Worm (Caenorhabditis elegans) whole organism, L4 larva: ENCODE results near the gene fbxb-111.

ENCODE experiments used
- F10B5.3 ChIP-seq: sonication (generic microtip); optimal IDR thresholded peaks from 2 replicates; lab custom pipeline; 2016; ENCODE audit warnings: mild to moderate bottlenecking, missing genetic modification characterization, missing compliant biosample characterization
- F26F4.8 ChIP-seq: fragments of 200-800 bp; sonication (Bioruptor generic); conservative IDR thresholded peaks from 2 replicates; pipeline ENCODE4 v1.3.6; 2022; ENCODE audit warnings: missing genetic modification characterization, missing compliant biosample characterization
- F37D6.2 ChIP-seq: sonication (generic microtip); optimal IDR thresholded peaks from 2 replicates; lab custom pipeline; 2016; ENCODE audit warnings: mild to moderate bottlenecking, missing genetic modification characterization, missing compliant biosample characterization
- F44E2.7 ChIP-seq: fragments of 200-800 bp; sonication (Bioruptor generic); IDR thresholded peaks from 2 replicates; pipeline ENCODE4 v2.1.2; 2022; ENCODE audit warnings: missing genetic modification characterization, missing compliant biosample characterization
- F49E8.2 ChIP-seq: sonication (generic microtip); optimal IDR thresholded peaks from 2 replicates; lab custom pipeline; 2016; ENCODE audit warnings: missing compliant biosample characterization, mild to moderate bottlenecking, missing genetic modification characterization, borderline replicate concordance
- T20F7.1 ChIP-seq: fragments of 200-800 bp; sonication (Bioruptor generic); optimal IDR thresholded peaks from 2 replicates; lab custom pipeline; 2018; ENCODE audit warnings: mild to moderate bottlenecking, missing genetic modification characterization, missing compliant biosample characterization
- T26A8.4 ChIP-seq: fragments of 200-800 bp; sonication (Bioruptor generic); IDR thresholded peaks from 2 replicates; pipeline ENCODE4 v1.3.6; 2022; ENCODE audit warnings: missing genetic modification characterization, missing compliant biosample characterization
- Y5F2A.4 ChIP-seq: fragments of 200-800 bp; sonication (Bioruptor generic); optimal IDR thresholded peaks from 2 replicates; lab custom pipeline; 2018; ENCODE audit warnings: mild to moderate bottlenecking, missing genetic modification characterization, missing compliant biosample characterization
- Y75B8A.6 ChIP-seq: fragments of 200-800 bp; sonication (Bioruptor generic); IDR thresholded peaks from 2 replicates; pipeline ENCODE4 v1.3.6; 2022; ENCODE audit warnings: missing genetic modification reagents, missing genetic modification characterization, missing compliant biosample characterization
- aly-2 ChIP-seq: sonication (generic microtip); optimal IDR thresholded peaks from 2 replicates; lab custom pipeline; 2018; ENCODE audit warnings: missing biosample characterization, missing genetic modification characterization
- ama-1 ChIP-seq: fragments of 150-350 bp; optimal IDR thresholded peaks from 2 replicates; lab custom pipeline; 2014; ENCODE audit warnings: inconsistent platforms, mixed read lengths
- arid-1 ChIP-seq: fragments of 200-800 bp; sonication (Bioruptor generic); conservative IDR thresholded peaks from 2 replicates; pipeline ENCODE4 v1.3.6; 2022; ENCODE audit warnings: missing genetic modification reagents, missing genetic modification characterization, missing compliant biosample characterization
- ceh-20 ChIP-seq: fragments of 200-800 bp; sonication (Bioruptor generic); IDR thresholded peaks from 2 replicates; pipeline ENCODE4 v1.3.6; 2022; ENCODE audit warnings: missing genetic modification reagents, missing genetic modification characterization, missing compliant biosample characterization
- ceh-32 ChIP-seq: sonication (generic microtip); optimal IDR thresholded peaks from 2 replicates; lab custom pipeline; 2016; ENCODE audit warnings: mild to moderate bottlenecking, missing genetic modification characterization, missing compliant biosample characterization; ENCODE audit not compliant: poor library complexity
- ceh-62 ChIP-seq: sonication (generic microtip); optimal IDR thresholded peaks from 2 replicates; lab custom pipeline; 2017; ENCODE audit warnings: missing biosample characterization, missing genetic modification characterization
- ceh-82 ChIP-seq: sonication (generic microtip); optimal IDR thresholded peaks from 2 replicates; lab custom pipeline; 2017; ENCODE audit warnings: missing biosample characterization, missing genetic modification characterization
- ces-1 ChIP-seq: fragments of 150-350 bp; sonication (generic microtip); optimal IDR thresholded peaks from 4 replicates; lab custom pipeline; 2014; ENCODE audit warnings: missing biosample characterization, missing genetic modification reagents, missing genetic modification characterization
- daf-12 ChIP-seq: fragments of 150-350 bp; optimal IDR thresholded peaks from 2 replicates; lab custom pipeline; 2014; ENCODE audit warnings: missing biosample characterization, missing genetic modification reagents, missing genetic modification characterization
- daf-8 ChIP-seq: fragments of 200-800 bp; sonication (Bioruptor generic); IDR thresholded peaks from 2 replicates; pipeline ENCODE4 v1.3.6; 2022; ENCODE audit warnings: missing genetic modification characterization, missing compliant biosample characterization
- dmd-6 ChIP-seq: fragments of 200-800 bp; sonication (Bioruptor generic); IDR thresholded peaks from 2 replicates; pipeline ENCODE4 v1.3.6; 2022; ENCODE audit warnings: missing genetic modification reagents, missing genetic modification characterization, missing compliant biosample characterization
- dpl-1 ChIP-seq: fragments of 150-350 bp; optimal IDR thresholded peaks from 2 replicates; lab custom pipeline; 2014; ENCODE audit warnings: missing biosample characterization, missing genetic modification reagents, missing genetic modification characterization
- dve-1 ChIP-seq: sonication (generic microtip); optimal IDR thresholded peaks from 2 replicates; lab custom pipeline; 2017; ENCODE audit warnings: antibody characterized with exemption, mild to moderate bottlenecking, missing genetic modification characterization, missing compliant biosample characterization; ENCODE audit not compliant: insufficient read depth
- egl-27 ChIP-seq: sonication (generic microtip); optimal IDR thresholded peaks from 3 replicates; lab custom pipeline; 2017; ENCODE audit warnings: missing biosample characterization, missing genetic modification reagents, missing genetic modification characterization
- egl-43 ChIP-seq: fragments of 200-800 bp; sonication (Bioruptor generic); IDR thresholded peaks from 2 replicates; pipeline ENCODE4 v1.3.6; 2022; ENCODE audit warnings: missing genetic modification reagents, missing genetic modification characterization, missing compliant biosample characterization
- fkh-10 ChIP-seq: fragments of 150-350 bp; optimal IDR thresholded peaks from 2 replicates; lab custom pipeline; 2014; ENCODE audit warnings: missing biosample characterization, missing genetic modification reagents, missing genetic modification characterization
- hlh-30 ChIP-seq: sonication (generic microtip); optimal IDR thresholded peaks from 2 replicates; lab custom pipeline; 2017; ENCODE audit warnings: antibody characterized with exemption, mild to moderate bottlenecking, missing genetic modification characterization, missing compliant biosample characterization; ENCODE audit not compliant: insufficient read depth
- hmg-1.1 ChIP-seq: fragments of 200-800 bp; sonication (Bioruptor generic); IDR thresholded peaks from 2 replicates; pipeline ENCODE4 v1.3.6; 2022; ENCODE audit warnings: missing genetic modification reagents, missing genetic modification characterization, missing compliant biosample characterization
- lim-7 ChIP-seq: fragments of 200-800 bp; sonication (Bioruptor generic); IDR thresholded peaks from 2 replicates; pipeline ENCODE4 v1.3.6; 2022; ENCODE audit warnings: missing genetic modification characterization, missing compliant biosample characterization
- lin-1 ChIP-seq: fragments of 200-800 bp; sonication (Bioruptor generic); IDR thresholded peaks from 2 replicates; pipeline ENCODE4 v1.3.6; 2022; ENCODE audit warnings: missing genetic modification reagents, missing genetic modification characterization, missing compliant biosample characterization
- lin-13 ChIP-seq: fragments of 150-350 bp; optimal IDR thresholded peaks from 2 replicates; lab custom pipeline; 2014; ENCODE audit warnings: missing biosample characterization, missing genetic modification reagents, missing genetic modification characterization
- lin-15B ChIP-seq: fragments of 150-350 bp; sonication (generic microtip); optimal IDR thresholded peaks from 3 replicates; lab custom pipeline; 2014; ENCODE audit warnings: missing biosample characterization, missing genetic modification characterization
- lin-29 ChIP-seq: fragments of 200-800 bp; sonication (Bioruptor generic); IDR thresholded peaks from 2 replicates; pipeline ENCODE4 v1.3.6; 2022; ENCODE audit warnings: missing genetic modification reagents, missing genetic modification characterization, missing compliant biosample characterization
- lin-38 ChIP-seq: fragments of 200-800 bp; sonication (Bioruptor generic); IDR thresholded peaks from 2 replicates; pipeline ENCODE4 v1.3.6; 2022; ENCODE audit warnings: missing genetic modification reagents, missing genetic modification characterization, missing compliant biosample characterization
- lin-39 ChIP-seq: fragments of 150-350 bp; optimal IDR thresholded peaks from 2 replicates; lab custom pipeline; 2014; ENCODE audit warnings: missing biosample characterization, missing genetic modification reagents, missing genetic modification characterization
- mdl-1 ChIP-seq, 2 experiments: fragments of 150-350 bp in 1 of 2; sonication (generic microtip) in 1 of 2; optimal IDR thresholded peaks; 2 replicates each; lab custom pipeline; 2014 to 2017; ENCODE audit warnings: missing biosample characterization in 2 of 2, missing genetic modification characterization in 2 of 2
- mxl-2 ChIP-seq: fragments of 200-800 bp; sonication (Bioruptor generic); conservative IDR thresholded peaks from 2 replicates; pipeline ENCODE4 v1.3.6; 2022; ENCODE audit warnings: missing genetic modification reagents, missing genetic modification characterization, missing compliant biosample characterization
- nhr-102 ChIP-seq: sonication (generic microtip); optimal IDR thresholded peaks from 2 replicates; lab custom pipeline; 2016; ENCODE audit warnings: mild to moderate bottlenecking, missing genetic modification characterization, moderate library complexity, missing compliant biosample characterization
- nhr-41 ChIP-seq: fragments of 200-800 bp; sonication (Bioruptor generic); IDR thresholded peaks from 2 replicates; pipeline ENCODE4 v1.3.6; 2022; ENCODE audit warnings: missing genetic modification reagents, missing genetic modification characterization, missing compliant biosample characterization
- set-16 ChIP-seq: fragments of 200-800 bp; sonication (Bioruptor generic); IDR thresholded peaks from 2 replicates; pipeline ENCODE4 v1.3.6; 2022; ENCODE audit warnings: missing genetic modification reagents, missing genetic modification characterization, missing compliant biosample characterization
- tra-1 ChIP-seq: fragments of 200-800 bp; sonication (Bioruptor generic); IDR thresholded peaks from 2 replicates; pipeline ENCODE4 v1.3.6; 2022; ENCODE audit warnings: missing genetic modification reagents, missing genetic modification characterization, missing compliant biosample characterization
- unc-130 ChIP-seq: sonication (generic microtip); optimal IDR thresholded peaks from 2 replicates; lab custom pipeline; 2016; ENCODE audit warnings: missing genetic modification reagents, missing genetic modification characterization, missing compliant biosample characterization
- unc-62 ChIP-seq, 3 experiments: fragments of 150-350 bp in 1 of 3; sonication (generic microtip); optimal IDR thresholded peaks in 2 of 3; peaks in 1 of 3; 1 replicate in 1 of 3; 2 replicates in 2 of 3; lab custom pipeline; 2014 to 2017; ENCODE audit warnings: missing biosample characterization in 3 of 3, missing genetic modification characterization in 3 of 3, missing genetic modification reagents in 3 of 3, missing genotype in 1 of 3
- zfp-3 ChIP-seq: fragments of 200-800 bp; sonication (Bioruptor generic); conservative IDR thresholded peaks from 2 replicates; pipeline ENCODE4 v1.3.6; 2022; ENCODE audit warnings: missing genetic modification reagents, missing genetic modification characterization, missing compliant biosample characterization

Gene fbxb-111

ce11 chrII:2774904-2775303 lies at the start of gene fbxb-111:
Gene fbxb-111 (minus strand): TSS chrII:2775004.
- no peak for TF ChIP-seq ama-1
- no peak for TF ChIP-seq nhr-102
- no peak for TF ChIP-seq lin-1 (GFP tag; lab: Robert Waterston, UW)
- no peak for TF ChIP-seq hmg-1.1
- TF ChIP-seq lin-13 (GFP tag; lab: Kevin White, UChicago): no peak
- TF ChIP-seq set-16 (GFP tag; lab: Robert Waterston, UW): no peak

ce11 chrII:2824169-2824568 lies 49.4 kb upstream of the fbxb-111 start, which contains the start of the genes K12H6.4 and K12H6.9:
Gene K12H6.4 (minus strand): TSS chrII:2824269.
Gene K12H6.9 (plus strand): TSS chrII:2824404.
- TF ChIP-seq Y75B8A.6 (GFP tag; lab: Robert Waterston, UW) (no peak), nhr-41 (GFP tag; lab: Robert Waterston, UW) (no peak), hlh-30 (tag; lab: Kevin White, UChicago) (no peak), dpl-1 (GFP tag; lab: Kevin White, UChicago) (no peak), daf-8 (GFP tag; lab: Robert Waterston, UW) (no peak), set-16 (GFP tag; lab: Robert Waterston, UW) (no peak), mxl-2 (GFP tag; lab: Robert Waterston, UW) (no peak), ceh-32 (tag; lab: Kevin White, UChicago) (no peak), dmd-6 (no peak)

ce11 chrII:2822435-2822920 lies 47.7 kb upstream of the fbxb-111 start, which contains the start of the genes fut-4 and K12H6.10:
Gene fut-4 (minus strand): TSS chrII:2822535.
Gene K12H6.10 (plus strand): TSS chrII:2822870.
- no peak for TF ChIP-seq unc-130 (GFP tag; lab: Kevin White, UChicago)
- TF ChIP-seq lin-39 (tag; lab: Kevin White, UChicago): no peak
- no peak for TF ChIP-seq F49E8.2
- TF ChIP-seq ceh-82 (tag; lab: Kevin White, UChicago): no peak
- TF ChIP-seq ceh-20 (GFP tag; lab: Robert Waterston, UW): no peak
- TF ChIP-seq fkh-10 (GFP tag; lab: Kevin White, UChicago): no peak
- no peak for TF ChIP-seq arid-1
- TF ChIP-seq dmd-6: no peak
- no peak for TF ChIP-seq lin-38
- no peak for TF ChIP-seq aly-2 (tag; lab: Kevin White, UChicago)
- no peak for TF ChIP-seq ces-1 (GFP tag; lab: Kevin White, UChicago)
- TF ChIP-seq tra-1 (GFP tag; lab: Robert Waterston, UW): no peak
- no peak for TF ChIP-seq ceh-62
- no peak for TF ChIP-seq Y5F2A.4 (GFP tag; lab: Kevin White, UChicago)
- TF ChIP-seq mdl-1 (tag; optimal IDR thresholded peaks at IDR 0.05; lab: Kevin White, UChicago): no peak
- TF ChIP-seq daf-12: no peak
- no peak for TF ChIP-seq F37D6.2 (tag; lab: Kevin White, UChicago)
- TF ChIP-seq lin-29 (GFP tag; lab: Robert Waterston, UW): no peak
- no peak for TF ChIP-seq T20F7.1

DNA sequence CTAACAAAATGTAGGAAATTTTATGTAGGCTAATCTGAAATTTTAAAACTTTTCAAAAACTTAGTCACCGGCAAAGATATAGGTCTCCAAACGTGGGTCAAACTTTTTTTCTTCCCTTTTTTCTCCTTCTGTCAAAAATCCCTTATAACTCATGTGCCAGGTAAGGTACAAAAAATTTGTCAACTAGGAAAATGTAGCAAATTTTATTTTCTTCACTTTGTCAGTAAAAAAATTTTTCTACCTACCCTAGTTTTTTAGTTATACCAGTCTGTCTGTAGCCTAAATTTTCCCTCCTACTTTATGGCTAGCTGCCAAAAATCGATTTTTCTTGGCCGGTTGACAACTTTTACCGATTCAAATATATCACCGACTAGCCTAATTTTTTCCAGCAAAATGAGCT lies 41.9 kb upstream of the fbxb-111 start, which contains the start of gene set-13:
Gene set-13 (plus strand): TSS at position 301 of the 400 bp plus-strand sequence.
- TF ChIP-seq lin-1 (GFP tag; lab: Robert Waterston, UW): no peak
- no peak for TF ChIP-seq zfp-3 (GFP tag; lab: Robert Waterston, UW)
- no peak for TF ChIP-seq F10B5.3 (tag; lab: Kevin White, UChicago)
- TF ChIP-seq dve-1: no peak
- TF ChIP-seq mdl-1 (tag; optimal IDR thresholded peaks at IDR 0.05; lab: Kevin White, UChicago): no peak
- TF ChIP-seq nhr-41 (GFP tag; lab: Robert Waterston, UW): no peak
- TF ChIP-seq dmd-6: no peak
- TF ChIP-seq F44E2.7 (GFP tag; lab: Robert Waterston, UW): no peak
- no peak for TF ChIP-seq egl-43 (GFP tag; lab: Robert Waterston, UW)
- no peak for TF ChIP-seq lin-15B (tag; lab: Kevin White, UChicago)
- TF ChIP-seq daf-8 (GFP tag; lab: Robert Waterston, UW): no peak
- TF ChIP-seq egl-27 (tag; lab: Kevin White, UChicago): no peak
- no peak for TF ChIP-seq lim-7 (GFP tag; lab: Robert Waterston, UW)
- no peak for TF ChIP-seq lin-38
- no peak for TF ChIP-seq unc-130 (GFP tag; lab: Kevin White, UChicago)
- TF ChIP-seq fkh-10 (GFP tag; lab: Kevin White, UChicago): no peak
- TF ChIP-seq T26A8.4 (GFP tag; lab: Robert Waterston, UW): no peak
- TF ChIP-seq ceh-62: no peak
- TF ChIP-seq F26F4.8 (GFP tag; lab: Robert Waterston, UW): no peak
- TF ChIP-seq unc-62 (GFP tag; optimal IDR thresholded peaks at IDR 0.05 in 1 of 2; lab: Kevin White, UChicago): no peak
- no peak for TF ChIP-seq unc-62 (tag; optimal IDR thresholded peaks at IDR 0.05; lab: Kevin White, UChicago)
